Fruit fly (Drosophila melanogaster): ENCODE results near the gene Taf8.

Gene Taf8

DNA sequence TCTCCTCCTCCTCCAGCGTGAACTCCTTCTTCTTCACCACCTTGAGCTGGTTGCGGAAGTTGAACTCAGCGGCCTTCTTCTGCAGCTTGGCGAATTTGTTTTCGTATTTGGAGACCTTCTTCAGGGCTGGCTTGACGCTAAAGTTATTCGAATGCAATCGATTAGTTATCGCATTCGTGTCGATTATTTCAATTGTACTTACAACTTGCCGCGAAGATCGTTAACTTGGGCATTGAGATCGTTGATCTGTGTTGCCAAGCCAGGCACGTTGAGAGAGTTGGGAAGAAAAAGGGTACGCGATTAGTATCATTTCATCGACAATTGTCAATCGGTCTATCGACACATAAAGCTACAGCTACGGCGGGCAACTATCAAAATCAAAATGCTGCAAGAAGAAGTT lies 4.9 kb downstream of the Taf8 start:
- TF ChIP-seq CG8632 (GFP tag; optimal IDR thresholded peaks at IDR 0.05) (no peak), dsx (GFP tag; optimal IDR thresholded peaks at IDR 0.05; ENCODE audit: poor library complexity, severe bottlenecking) (no peak), Hr4 (GFP tag; optimal IDR thresholded peaks at IDR 0.05) (no peak), OdsH (GFP tag; optimal IDR thresholded peaks at IDR 0.05) (no peak), CG3032 (tag; optimal IDR thresholded peaks at IDR 0.05) (no peak), CG11762 (GFP tag; optimal IDR thresholded peaks at IDR 0.05; ENCODE audit: insufficient read depth) (no peak), Ets21C (GFP tag; optimal IDR thresholded peaks at IDR 0.05) (no peak), spab (GFP tag; optimal IDR thresholded peaks at IDR 0.05) (no peak), acj6 (GFP tag; optimal IDR thresholded peaks at IDR 0.05) (no peak), Sox15 (GFP tag; optimal IDR thresholded peaks at IDR 0.05) (no peak), CG10631 (GFP tag; optimal IDR thresholded peaks at IDR 0.05) (no peak), ss (GFP tag; optimal IDR thresholded peaks at IDR 0.05) (no peak), achi (GFP tag; optimal IDR thresholded peaks at IDR 0.05) (no peak), CG11902 (GFP tag; optimal IDR thresholded peaks at IDR 0.05) (no peak), Gug (GFP tag; IDR thresholded peaks at IDR 0.05) (no peak)

DNA sequence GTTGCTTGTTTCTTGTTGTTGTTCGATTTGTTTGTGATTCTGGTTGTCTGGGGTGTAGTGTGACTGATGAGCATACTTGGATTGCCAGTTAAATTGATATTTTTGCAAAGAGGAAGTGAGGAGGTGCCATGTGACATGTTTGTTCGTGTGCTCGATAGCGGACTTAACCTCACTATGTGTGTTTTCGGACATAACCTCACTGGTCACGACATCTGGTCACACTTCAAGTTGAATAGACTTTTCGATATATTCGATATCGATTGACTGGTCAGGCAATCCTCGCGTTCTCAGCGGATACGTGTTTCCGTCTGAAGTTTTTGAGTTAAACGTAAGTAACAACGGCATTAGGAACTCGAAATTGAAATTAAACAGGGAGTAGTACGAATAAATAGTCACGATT lies 6.9 kb downstream of the Taf8 start:
- TF ChIP-seq fd59A (GFP tag; optimal IDR thresholded peaks at IDR 0.05) (no peak), CG10631 (GFP tag; optimal IDR thresholded peaks at IDR 0.05) (no peak), salr (GFP tag; optimal IDR thresholded peaks at IDR 0.05) (no peak)

DNA sequence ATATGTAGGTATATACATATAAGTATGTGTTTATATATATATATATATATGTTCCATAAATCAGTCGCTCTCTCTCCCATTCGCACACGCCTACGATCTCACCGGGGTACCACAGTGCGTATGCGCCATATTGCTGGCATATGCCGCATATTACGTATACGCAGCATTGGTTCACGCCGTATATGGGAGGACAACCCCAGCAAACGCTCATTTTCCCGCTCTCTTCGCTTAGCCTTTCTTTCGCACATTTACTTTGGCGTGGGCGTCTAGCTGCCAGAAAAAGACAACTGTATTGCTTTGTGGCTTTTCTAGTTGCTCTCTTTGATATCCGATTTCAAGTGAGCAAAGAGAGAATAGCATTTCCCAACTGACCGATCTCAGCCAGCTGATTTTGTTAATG lies 13.0 kb downstream of the Taf8 start:
- TF ChIP-seq CG11762 (GFP tag; optimal IDR thresholded peaks at IDR 0.05; ENCODE audit: insufficient read depth) (no peak), CG34406 (GFP tag; optimal IDR thresholded peaks at IDR 0.05) (no peak), net (GFP tag; optimal IDR thresholded peaks at IDR 0.05) (no peak), CG1621 (tag; optimal IDR thresholded peaks at IDR 0.05) (no peak), CG3032 (tag; optimal IDR thresholded peaks at IDR 0.05) (no peak), Sox15 (GFP tag; optimal IDR thresholded peaks at IDR 0.05) (no peak), CG11902 (GFP tag; optimal IDR thresholded peaks at IDR 0.05) (no peak), CG8119 (GFP tag; IDR thresholded peaks at IDR 0.05) (no peak), Eip78C (GFP tag) (no peak), Lpt (GFP tag; optimal IDR thresholded peaks at IDR 0.05) (no peak), topi (GFP tag; optimal IDR thresholded peaks at IDR 0.05) (no peak), salr (GFP tag; optimal IDR thresholded peaks at IDR 0.05) (no peak), Sox14 (GFP tag; optimal IDR thresholded peaks at IDR 0.05) (no peak), CG3919 (GFP tag; optimal IDR thresholded peaks at IDR 0.05) (no peak), CG8319 (GFP tag; optimal IDR thresholded peaks at IDR 0.05) (no peak), Ets96B (tag; optimal IDR thresholded peaks at IDR 0.05) (no peak), Blimp-1 (GFP tag; optimal IDR thresholded peaks at IDR 0.05) (no peak), fkh (GFP tag; optimal IDR thresholded peaks at IDR 0.05) (no peak)

DNA sequence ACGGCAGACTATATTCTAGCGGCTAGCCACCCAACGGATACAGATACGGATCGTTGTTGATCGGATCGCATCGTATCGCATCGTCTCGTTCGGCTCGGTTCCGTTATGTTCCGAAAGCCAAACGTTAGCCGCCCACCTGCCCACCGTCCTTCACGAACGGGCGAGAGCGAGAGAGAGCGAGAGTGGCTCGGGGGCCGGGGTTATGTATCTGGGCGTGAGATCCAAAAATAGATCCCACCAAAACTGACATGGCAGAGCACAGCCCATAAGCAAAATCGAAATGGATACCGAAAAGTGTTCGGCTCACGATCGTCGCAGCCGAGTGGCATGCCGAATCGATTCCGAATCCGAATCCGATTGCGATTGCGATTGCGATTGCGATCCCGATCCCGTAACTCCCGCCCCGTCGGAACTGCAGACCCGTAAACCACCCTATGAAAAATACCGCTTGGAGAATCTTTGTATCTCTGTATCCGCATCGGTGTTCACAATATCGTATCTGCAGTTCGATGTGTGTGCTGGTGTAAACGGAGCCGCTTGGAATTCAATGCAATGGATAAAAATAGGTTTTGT lies 15.1 kb downstream of the Taf8 start, which contains the start of gene wupA:
Gene wupA, minus strand, starts transcription at position 112 of the 573 bp plus-strand sequence.
- TF ChIP-seq cyc (GFP tag; optimal IDR thresholded peaks at IDR 0.05) (no peak), dac (GFP tag; optimal IDR thresholded peaks at IDR 0.05) (no peak), topi (GFP tag; optimal IDR thresholded peaks at IDR 0.05) (no peak)

DNA sequence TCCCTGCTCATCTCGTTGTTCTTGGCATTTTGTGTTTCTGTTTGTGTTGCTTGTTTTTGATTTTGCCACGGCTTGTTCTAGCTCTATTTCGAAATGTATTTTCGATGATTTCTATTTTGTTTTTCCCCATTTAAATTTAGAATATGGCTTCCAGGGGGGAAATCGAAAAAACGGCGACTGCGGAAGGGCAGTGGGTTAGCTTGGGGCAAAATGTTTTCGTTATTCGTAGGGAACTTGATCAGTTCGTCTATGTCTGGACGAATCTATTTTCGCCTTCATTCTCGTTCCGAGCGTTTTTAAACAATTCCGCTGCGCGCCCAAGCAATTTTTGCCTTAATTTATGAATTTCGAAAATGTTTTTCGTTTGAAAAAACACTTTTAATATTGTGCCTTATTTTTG lies 16.7 kb downstream of the Taf8 start:
- TF ChIP-seq cyc (GFP tag; optimal IDR thresholded peaks at IDR 0.05), result no peak
- TF ChIP-seq pdm3 (GFP tag; optimal IDR thresholded peaks at IDR 0.05), result no peak
- no peak for TF ChIP-seq vri (GFP tag; optimal IDR thresholded peaks at IDR 0.05)
- no peak for TF ChIP-seq CG4318 (GFP tag; optimal IDR thresholded peaks at IDR 0.05)
- TF ChIP-seq ss (GFP tag; optimal IDR thresholded peaks at IDR 0.05), result no peak
- no peak for TF ChIP-seq CG7368 (GFP tag; optimal IDR thresholded peaks at IDR 0.05)
- TF ChIP-seq lz (GFP tag; optimal IDR thresholded peaks at IDR 0.05), result no peak
